Worm (Caenorhabditis elegans): ENCODE results near the gene srg-58.
A peak's percentile ranks its signal among the peaks of the same experiment; 100 is the strongest.

Gene srg-58

DNA sequence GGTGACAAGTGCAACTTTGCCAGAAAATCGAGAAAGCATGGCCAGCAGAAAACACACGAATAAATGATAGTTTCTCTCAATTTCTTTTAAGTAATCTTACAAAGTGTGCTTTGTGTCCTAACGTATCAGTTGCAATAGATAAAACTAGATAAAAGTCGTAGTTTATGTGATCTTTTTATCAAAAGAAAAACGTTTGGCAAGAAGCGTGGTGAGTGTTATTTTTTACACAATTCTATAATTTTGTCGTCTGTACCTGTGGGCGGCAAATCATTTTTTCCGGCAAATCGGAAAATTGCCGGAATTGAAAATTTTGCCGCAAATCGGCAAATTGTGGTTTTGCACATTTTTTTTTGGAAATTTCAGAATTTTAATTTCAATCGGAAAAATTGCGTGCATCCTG lies 8.1 kb upstream of the srg-58 start, which contains the start of gene R05D8.9:
Gene R05D8.9 (minus strand): TSS at position 101 of the 400 bp plus-strand sequence.
- no peak for TF ChIP-seq skn-1 (tag; optimal IDR thresholded peaks at IDR 0.05)

DNA sequence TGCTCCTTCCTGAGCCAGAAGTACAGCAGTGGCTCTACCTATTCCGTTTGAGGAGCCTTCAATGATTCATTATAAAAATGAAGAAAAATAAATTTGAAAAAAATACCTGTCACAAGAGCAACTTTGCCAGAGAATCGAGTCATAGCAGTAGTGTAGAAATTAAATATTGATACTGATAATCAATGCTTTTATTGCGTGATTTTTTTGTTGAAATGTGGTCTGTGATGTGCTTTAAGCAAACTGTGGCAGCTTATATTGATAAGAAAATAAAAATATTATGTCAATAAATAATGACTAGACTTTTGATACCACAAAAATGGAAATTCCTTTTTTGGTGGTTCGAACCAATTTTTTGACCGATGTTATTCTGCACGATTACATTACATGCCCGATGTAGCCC lies 5.7 kb upstream of the srg-58 start, which contains the start of gene dhs-14:
Gene dhs-14 (minus strand): TSS at position 149 of the 400 bp plus-strand sequence.
- TF ChIP-seq gmeb-1 (tag; optimal IDR thresholded peaks at IDR 0.05) (no peak), fos-1 (tag; optimal IDR thresholded peaks at IDR 0.05) (peak; percentile 69), unc-55 (GFP tag; optimal IDR thresholded peaks at IDR 0.05) (no peak)

DNA sequence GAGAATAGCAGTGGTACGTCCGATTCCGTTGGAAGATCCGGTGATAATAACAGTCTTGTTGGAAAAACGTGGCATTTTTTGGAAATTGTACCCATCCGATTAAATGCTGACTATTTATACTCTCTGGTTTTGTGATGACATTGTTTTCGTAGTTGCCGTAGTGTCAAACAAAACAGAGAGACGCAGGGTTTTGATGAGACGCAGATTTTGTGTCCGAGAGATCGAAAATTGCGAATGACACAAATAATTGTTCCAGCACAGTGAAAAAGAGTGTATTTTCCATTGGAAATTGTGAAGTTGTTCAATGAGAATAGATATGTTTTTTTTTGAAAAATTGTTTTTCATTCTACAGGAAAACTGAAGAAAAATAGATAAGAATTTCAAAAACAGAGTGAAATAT lies 3.7 kb upstream of the srg-58 start, which contains the start of gene R05D8.7:
Gene R05D8.7 (minus strand): TSS at position 104 of the 400 bp plus-strand sequence.
- TF ChIP-seq sma-9 (GFP tag; optimal IDR thresholded peaks at IDR 0.05) (no peak), sma-9 (tag; optimal IDR thresholded peaks at IDR 0.05) (no peak), lin-11 (tag; optimal IDR thresholded peaks at IDR 0.05) (no peak), nhr-77 (tag; optimal IDR thresholded peaks at IDR 0.05) (no peak), mab-5 (tag; optimal IDR thresholded peaks at IDR 0.05) (no peak), nhr-6 (tag; optimal IDR thresholded peaks at IDR 0.05) (no peak)

DNA sequence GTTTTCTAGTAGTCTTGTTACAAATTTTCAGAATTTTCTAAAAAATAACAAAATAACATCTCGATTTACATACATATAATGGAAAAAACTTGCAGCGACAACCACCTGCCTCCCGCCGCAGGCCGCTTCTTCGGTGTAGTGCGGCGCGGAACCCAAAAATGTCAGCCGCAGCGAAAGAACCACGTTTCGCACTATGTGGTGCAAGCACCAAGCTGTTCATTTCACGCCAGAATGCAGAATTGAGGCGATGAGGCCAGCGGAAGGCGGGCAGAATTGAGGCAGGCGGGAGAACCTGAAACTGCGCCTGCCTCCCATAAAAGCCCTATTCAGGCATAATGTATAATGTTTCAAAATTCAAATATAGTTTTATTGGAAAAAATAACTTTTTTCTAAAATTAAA lies 2.1 kb upstream of the srg-58 start:
- no peak for TF ChIP-seq egl-27 (tag; optimal IDR thresholded peaks at IDR 0.05)
- no peak for TF ChIP-seq lin-11 (tag; optimal IDR thresholded peaks at IDR 0.05)
- no peak for TF ChIP-seq nhr-11 (tag; optimal IDR thresholded peaks at IDR 0.05)
- no peak for TF ChIP-seq fos-1 (tag; optimal IDR thresholded peaks at IDR 0.05)
- no peak for TF ChIP-seq unc-39 (tag; optimal IDR thresholded peaks at IDR 0.05)
- TF ChIP-seq sma-3 (GFP tag; optimal IDR thresholded peaks at IDR 0.05): no peak
- no peak for TF ChIP-seq nhr-21 (tag; optimal IDR thresholded peaks at IDR 0.05)
- TF ChIP-seq crh-2 (tag; optimal IDR thresholded peaks at IDR 0.05): no peak
- TF ChIP-seq ztf-1 (GFP tag; conservative IDR thresholded peaks at IDR 0.05): no peak
- TF ChIP-seq skn-1 (tag; optimal IDR thresholded peaks at IDR 0.05): no peak
- TF ChIP-seq elt-3 (tag; optimal IDR thresholded peaks at IDR 0.05): no peak
- no peak for TF ChIP-seq lin-13 (GFP tag; optimal IDR thresholded peaks at IDR 0.05)
- no peak for TF ChIP-seq elt-1 (tag; optimal IDR thresholded peaks at IDR 0.05)
- TF ChIP-seq snpc-4 (tag; optimal IDR thresholded peaks at IDR 0.05): no peak
- TF ChIP-seq gmeb-1 (tag; optimal IDR thresholded peaks at IDR 0.05): no peak
- TF ChIP-seq aly-2 (tag; optimal IDR thresholded peaks at IDR 0.05): no peak

DNA sequence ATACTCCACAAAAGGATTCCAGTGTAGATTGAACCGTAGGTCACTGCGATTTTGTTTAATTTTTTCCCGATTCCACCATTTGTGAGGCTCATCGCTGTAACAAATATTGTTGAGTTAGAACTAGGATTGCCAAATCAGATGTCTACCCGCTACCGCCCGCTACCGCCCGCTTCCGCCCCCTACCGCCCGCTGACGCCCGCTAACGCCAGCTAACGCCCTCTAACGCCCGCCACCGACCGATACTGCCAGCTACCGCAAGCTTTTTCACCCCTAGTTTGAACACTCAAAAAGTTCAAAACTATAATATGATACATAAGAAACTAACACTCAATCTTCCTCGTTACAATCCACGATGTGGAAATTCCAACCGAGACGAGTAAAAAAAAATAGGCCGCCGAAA lies 919 bp downstream of the srg-58 start:
- TF ChIP-seq blmp-1 (tag; optimal IDR thresholded peaks at IDR 0.05; ENCODE audit: insufficient read depth) (no peak), nhr-237 (tag; optimal IDR thresholded peaks at IDR 0.05) (no peak), zag-1 (tag; optimal IDR thresholded peaks at IDR 0.05) (no peak), nhr-25 (tag; optimal IDR thresholded peaks at IDR 0.05) (no peak), nhr-11 (tag; optimal IDR thresholded peaks at IDR 0.05) (no peak), R02D3.7 (tag; optimal IDR thresholded peaks at IDR 0.05) (no peak), peb-1 (tag; optimal IDR thresholded peaks at IDR 0.05) (no peak), gmeb-1 (tag; optimal IDR thresholded peaks at IDR 0.05) (no peak), sma-9 (GFP tag; optimal IDR thresholded peaks at IDR 0.05) (no peak), sma-9 (tag; optimal IDR thresholded peaks at IDR 0.05) (no peak), Y55F3AM.14 (GFP tag; optimal IDR thresholded peaks at IDR 0.05) (no peak), snpc-4 (tag; optimal IDR thresholded peaks at IDR 0.05) (no peak), skn-1 (tag; optimal IDR thresholded peaks at IDR 0.05) (no peak), lin-11 (tag; optimal IDR thresholded peaks at IDR 0.05) (no peak), unc-62 (GFP tag; optimal IDR thresholded peaks at IDR 0.05) (no peak), ztf-4 (tag; optimal IDR thresholded peaks at IDR 0.05) (no peak), ztf-11 (tag; optimal IDR thresholded peaks at IDR 0.05) (no peak), ama-1 (optimal IDR thresholded peaks at IDR 0.05) (no peak), nhr-23 (tag; optimal IDR thresholded peaks at IDR 0.05) (no peak), ZK546.5 (tag; optimal IDR thresholded peaks at IDR 0.05) (no peak), elt-3 (tag; optimal IDR thresholded peaks at IDR 0.05) (no peak)
